Worm (Caenorhabditis elegans): ENCODE measurements around the gene med-2.

ce11 chrIII:6906409-6906808, 22.1 kb downstream of the med-2 start, which contains the start of gene T07E3.2:
- TF ChIP-seq tbx-7 (tag; optimal IDR thresholded peaks at IDR 0.05), result no peak
- no peak for TF ChIP-seq nhr-232 (tag; optimal IDR thresholded peaks at IDR 0.05)
- TF ChIP-seq ceh-31 (tag; optimal IDR thresholded peaks at IDR 0.05), result no peak
- TF ChIP-seq pax-1 (tag; optimal IDR thresholded peaks at IDR 0.05), result no peak
- no peak for TF ChIP-seq nfya-1 (tag; optimal IDR thresholded peaks at IDR 0.05)
- TF ChIP-seq hlh-13 (GFP tag; optimal IDR thresholded peaks at IDR 0.05), result no peak
- no peak for TF ChIP-seq unc-55 (GFP tag; optimal IDR thresholded peaks at IDR 0.05)
- no peak for TF ChIP-seq ama-1 (optimal IDR thresholded peaks at IDR 0.05)
- no peak for TF ChIP-seq F13H6.1 (tag; optimal IDR thresholded peaks at IDR 0.05)
- TF ChIP-seq syd-9 (tag; optimal IDR thresholded peaks at IDR 0.05), result no peak
- no peak for TF ChIP-seq nhr-11 (tag; optimal IDR thresholded peaks at IDR 0.05)
- TF ChIP-seq fax-1 (tag; optimal IDR thresholded peaks at IDR 0.05), result no peak
